Worm (Caenorhabditis elegans) whole organism, mixed stage, embryonic: Measurements from ENCODE around the gene idh-2.

Experiments
- M03D4.4 ChIP-seq: sonication (generic microtip); optimal IDR thresholded peaks from 2 replicates; lab custom pipeline; 2017; ENCODE audit warnings: mild to moderate bottlenecking, missing genetic modification characterization, missing compliant biosample characterization
- bed-3 ChIP-seq: fragments of 200-800 bp; sonication (Bioruptor generic); optimal IDR thresholded peaks from 3 replicates; lab custom pipeline; 2018; ENCODE audit warnings: mild to moderate bottlenecking, missing genetic modification characterization, moderate library complexity, missing compliant biosample characterization
- blmp-1 ChIP-seq: fragments of 150-350 bp; optimal IDR thresholded peaks from 2 replicates; lab custom pipeline; 2014; ENCODE audit warnings: missing biosample characterization, missing genetic modification characterization
- ceh-39 ChIP-seq: fragments of 150-350 bp; optimal IDR thresholded peaks from 2 replicates; lab custom pipeline; 2014; ENCODE audit warnings: missing biosample characterization, missing genetic modification characterization
- ceh-43 ChIP-seq: fragments of 200-800 bp; sonication (Bioruptor generic); optimal IDR thresholded peaks from 2 replicates; lab custom pipeline; 2018; ENCODE audit warnings: mild to moderate bottlenecking, missing genetic modification characterization, moderate library complexity, missing compliant biosample characterization
- ceh-83 ChIP-seq: fragments of 200-800 bp; sonication (Bioruptor generic); optimal IDR thresholded peaks from 2 replicates; lab custom pipeline; 2018; ENCODE audit warnings: mild to moderate bottlenecking, missing genetic modification characterization, missing compliant biosample characterization
- ces-1 ChIP-seq: fragments of 150-350 bp; optimal IDR thresholded peaks from 2 replicates; lab custom pipeline; 2014; ENCODE audit warnings: missing biosample characterization, missing genetic modification reagents, missing genetic modification characterization
- cnd-1 ChIP-seq: fragments of 200-800 bp; sonication (Bioruptor generic); optimal IDR thresholded peaks from 2 replicates; lab custom pipeline; 2018; ENCODE audit warnings: mild to moderate bottlenecking, missing genetic modification characterization, missing compliant biosample characterization
- drap-1 ChIP-seq: fragments of 200-800 bp; sonication (Bioruptor generic); optimal IDR thresholded peaks from 3 replicates; lab custom pipeline; 2018; ENCODE audit warnings: mild to moderate bottlenecking, missing genetic modification characterization, missing compliant biosample characterization
- elt-1 ChIP-seq: sonication (generic microtip); optimal IDR thresholded peaks from 2 replicates; lab custom pipeline; 2017; ENCODE audit warnings: missing genetic modification characterization, mild to moderate bottlenecking, missing compliant biosample characterization, antibody characterized with exemption, moderate library complexity, borderline replicate concordance; ENCODE audit not compliant: insufficient read depth
- elt-3 ChIP-seq: fragments of 150-350 bp; optimal IDR thresholded peaks from 2 replicates; lab custom pipeline; 2014; ENCODE audit warnings: missing biosample characterization, missing genetic modification characterization
- flh-1 ChIP-seq: fragments of 200-800 bp; sonication (Bioruptor generic); optimal IDR thresholded peaks from 2 replicates; lab custom pipeline; 2018; ENCODE audit warnings: mild to moderate bottlenecking, missing genetic modification characterization, moderate library complexity, missing compliant biosample characterization
- ham-2 ChIP-seq: fragments of 200-800 bp; sonication (Bioruptor generic); optimal IDR thresholded peaks from 2 replicates; lab custom pipeline; 2018; ENCODE audit warnings: mild to moderate bottlenecking, missing genetic modification characterization, missing compliant biosample characterization
- hlh-1 ChIP-seq: fragments of 150-350 bp; optimal IDR thresholded peaks from 2 replicates; lab custom pipeline; 2014; ENCODE audit warnings: missing biosample characterization, missing genetic modification reagents, missing genetic modification characterization
- lin-13 ChIP-seq: fragments of 150-350 bp; optimal IDR thresholded peaks from 2 replicates; lab custom pipeline; 2014; ENCODE audit warnings: missing biosample characterization, missing genetic modification characterization
- lin-32 ChIP-seq: fragments of 200-800 bp; sonication (Bioruptor generic); optimal IDR thresholded peaks from 2 replicates; lab custom pipeline; 2018; ENCODE audit warnings: mild to moderate bottlenecking, missing genetic modification characterization, missing compliant biosample characterization
- lsy-2 ChIP-seq: fragments of 150-350 bp; optimal IDR thresholded peaks from 2 replicates; lab custom pipeline; 2014; ENCODE audit warnings: missing biosample characterization, missing genetic modification characterization
- mab-5 ChIP-seq: fragments of 150-350 bp; optimal IDR thresholded peaks from 2 replicates; lab custom pipeline; 2014; ENCODE audit warnings: missing biosample characterization, missing genetic modification characterization
- mep-1 ChIP-seq: fragments of 150-350 bp; optimal IDR thresholded peaks from 2 replicates; lab custom pipeline; 2017; ENCODE audit warnings: missing biosample characterization, missing genetic modification reagents, missing genetic modification characterization, inconsistent platforms
- mls-2 ChIP-seq: sonication (generic microtip); optimal IDR thresholded peaks from 2 replicates; lab custom pipeline; 2016; ENCODE audit warnings: mild to moderate bottlenecking, missing genetic modification characterization, moderate library complexity, missing compliant biosample characterization
- nhr-12 ChIP-seq: fragments of 150-350 bp; optimal IDR thresholded peaks from 2 replicates; lab custom pipeline; 2014; ENCODE audit warnings: missing biosample characterization, missing genetic modification characterization
- nhr-2 ChIP-seq: fragments of 150-350 bp; optimal IDR thresholded peaks from 2 replicates; lab custom pipeline; 2014; ENCODE audit warnings: missing biosample characterization, missing genetic modification characterization
- nhr-237 ChIP-seq: fragments of 150-350 bp; optimal IDR thresholded peaks from 2 replicates; lab custom pipeline; 2014; ENCODE audit warnings: missing biosample characterization, missing genetic modification characterization
- nhr-28 ChIP-seq: fragments of 150-350 bp; optimal IDR thresholded peaks from 2 replicates; lab custom pipeline; 2014; ENCODE audit warnings: missing biosample characterization, missing genetic modification characterization
- nhr-76 ChIP-seq: sonication (generic microtip); optimal IDR thresholded peaks from 2 replicates; lab custom pipeline; 2017; ENCODE audit warnings: missing biosample characterization, missing genetic modification characterization
- pha-4 ChIP-seq: fragments of 150-350 bp; optimal IDR thresholded peaks from 2 replicates; lab custom pipeline; 2018; ENCODE audit warnings: missing biosample characterization, missing genetic modification reagents, missing genetic modification characterization
- sem-2 ChIP-seq: fragments of 200-800 bp; sonication (Bioruptor generic); optimal IDR thresholded peaks from 2 replicates; lab custom pipeline; 2018; ENCODE audit warnings: mild to moderate bottlenecking, missing genetic modification characterization, missing compliant biosample characterization
- snpc-4 ChIP-seq: fragments of 150-350 bp; optimal IDR thresholded peaks from 2 replicates; lab custom pipeline; 2014; ENCODE audit warnings: missing biosample characterization, missing genetic modification characterization
- sptf-1 ChIP-seq: sonication (generic microtip); optimal IDR thresholded peaks from 2 replicates; lab custom pipeline; 2017; ENCODE audit warnings: mild to moderate bottlenecking, missing genetic modification characterization, moderate library complexity, missing compliant biosample characterization
- tbx-8 ChIP-seq: fragments of 200-800 bp; sonication (Bioruptor generic); optimal IDR thresholded peaks from 2 replicates; lab custom pipeline; 2018; ENCODE audit warnings: mild to moderate bottlenecking, missing genetic modification characterization, moderate library complexity, missing compliant biosample characterization
- unc-120 ChIP-seq: sonication (generic microtip); optimal IDR thresholded peaks from 2 replicates; lab custom pipeline; 2017; ENCODE audit warnings: missing genetic modification characterization, missing compliant biosample characterization; ENCODE audit not compliant: poor library complexity, severe bottlenecking
- unc-39 ChIP-seq: fragments of 150-350 bp; optimal IDR thresholded peaks from 2 replicates; lab custom pipeline; 2014; ENCODE audit warnings: missing biosample characterization, missing genetic modification characterization
- unc-62 ChIP-seq: fragments of 150-350 bp; optimal IDR thresholded peaks from 2 replicates; lab custom pipeline; 2014; ENCODE audit warnings: missing biosample characterization, missing genetic modification reagents, missing genetic modification characterization
- zip-8 ChIP-seq: fragments of 150-350 bp; optimal IDR thresholded peaks from 2 replicates; lab custom pipeline; 2014; ENCODE audit warnings: missing biosample characterization, missing genetic modification characterization
- ztf-11 ChIP-seq: fragments of 150-350 bp; optimal IDR thresholded peaks from 2 replicates; lab custom pipeline; 2014; ENCODE audit warnings: missing biosample characterization, missing genetic modification characterization

idh-2 gene

DNA sequence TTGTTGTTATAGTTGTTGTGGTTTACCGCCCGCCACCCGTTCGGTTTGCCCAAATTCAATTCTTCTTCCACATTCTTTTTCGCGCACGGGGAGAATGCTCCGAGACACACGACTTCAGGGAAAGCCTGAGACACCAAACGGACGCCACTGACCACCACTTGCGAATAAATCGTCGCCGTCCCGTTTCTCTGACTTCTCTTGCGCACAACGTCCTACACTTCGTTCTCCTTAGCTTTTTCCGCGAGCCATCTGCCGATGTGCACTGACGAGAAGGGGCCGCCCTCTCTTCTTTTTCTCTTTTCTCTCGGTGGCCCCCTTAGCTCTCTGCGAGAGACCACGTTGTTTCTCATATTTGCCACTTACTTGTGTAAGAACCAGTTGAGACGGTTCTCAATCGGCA lies 41.3 kb downstream of the idh-2 start, which contains the start of gene C03A3.1:
C03A3.1 (plus strand) TSS at position 291 of the 400 bp plus-strand sequence.
- TF ChIP-seq sem-2 (GFP tag; lab: Kevin White, UChicago) = no peak
- TF ChIP-seq bed-3 = no peak
- peak; percentile 47 for TF ChIP-seq drap-1
- no peak for TF ChIP-seq snpc-4 (tag; lab: Kevin White, UChicago)
- no peak for TF ChIP-seq zip-8 (tag; lab: Kevin White, UChicago)
- no peak for TF ChIP-seq elt-3 (tag; lab: Kevin White, UChicago)
- peak; percentile 35 for TF ChIP-seq sptf-1 (tag; lab: Kevin White, UChicago)
- no peak for TF ChIP-seq ztf-11 (tag; lab: Kevin White, UChicago)
- peak; percentile 14 for TF ChIP-seq hlh-1 (tag; lab: Kevin White, UChicago)
- TF ChIP-seq ceh-83 (GFP tag; lab: Kevin White, UChicago) = no peak
- peak; percentile 17 for TF ChIP-seq lin-13 (tag; lab: Kevin White, UChicago)
- no peak for TF ChIP-seq nhr-2 (tag; lab: Kevin White, UChicago)
- peak; percentile 29 for TF ChIP-seq lin-32 (GFP tag; lab: Kevin White, UChicago)
- no peak for TF ChIP-seq nhr-28 (tag; lab: Kevin White, UChicago)
- TF ChIP-seq mls-2 = peak; percentile 51
- no peak for TF ChIP-seq ham-2
- peak; percentile 36 for TF ChIP-seq ces-1 (GFP tag; lab: Kevin White, UChicago)
- TF ChIP-seq unc-39 (tag; lab: Kevin White, UChicago) = no peak
- TF ChIP-seq nhr-237 (tag; lab: Kevin White, UChicago) = no peak
- peak; percentile 61 for TF ChIP-seq cnd-1
- TF ChIP-seq blmp-1 (tag; lab: Kevin White, UChicago) = no peak
- TF ChIP-seq M03D4.4 (tag; lab: Kevin White, UChicago) = no peak
- TF ChIP-seq pha-4 = no peak
- no peak for TF ChIP-seq elt-1 (tag; lab: Kevin White, UChicago)
- TF ChIP-seq lsy-2 (tag; lab: Kevin White, UChicago) = no peak
- no peak for TF ChIP-seq ceh-43 (GFP tag; lab: Kevin White, UChicago)
- no peak for TF ChIP-seq mep-1 (tag; lab: Kevin White, UChicago)
- TF ChIP-seq nhr-76 (tag; lab: Kevin White, UChicago) = no peak
- no peak for TF ChIP-seq unc-62
- no peak for TF ChIP-seq mab-5 (tag; lab: Kevin White, UChicago)
- TF ChIP-seq tbx-8 = no peak
- TF ChIP-seq ceh-39 = no peak
- peak; percentile 40 for TF ChIP-seq unc-120
- no peak for TF ChIP-seq flh-1 (GFP tag; lab: Kevin White, UChicago)
- no peak for TF ChIP-seq nhr-12
- TF ChIP-seq, all 35 proteins: peak for 9

DNA sequence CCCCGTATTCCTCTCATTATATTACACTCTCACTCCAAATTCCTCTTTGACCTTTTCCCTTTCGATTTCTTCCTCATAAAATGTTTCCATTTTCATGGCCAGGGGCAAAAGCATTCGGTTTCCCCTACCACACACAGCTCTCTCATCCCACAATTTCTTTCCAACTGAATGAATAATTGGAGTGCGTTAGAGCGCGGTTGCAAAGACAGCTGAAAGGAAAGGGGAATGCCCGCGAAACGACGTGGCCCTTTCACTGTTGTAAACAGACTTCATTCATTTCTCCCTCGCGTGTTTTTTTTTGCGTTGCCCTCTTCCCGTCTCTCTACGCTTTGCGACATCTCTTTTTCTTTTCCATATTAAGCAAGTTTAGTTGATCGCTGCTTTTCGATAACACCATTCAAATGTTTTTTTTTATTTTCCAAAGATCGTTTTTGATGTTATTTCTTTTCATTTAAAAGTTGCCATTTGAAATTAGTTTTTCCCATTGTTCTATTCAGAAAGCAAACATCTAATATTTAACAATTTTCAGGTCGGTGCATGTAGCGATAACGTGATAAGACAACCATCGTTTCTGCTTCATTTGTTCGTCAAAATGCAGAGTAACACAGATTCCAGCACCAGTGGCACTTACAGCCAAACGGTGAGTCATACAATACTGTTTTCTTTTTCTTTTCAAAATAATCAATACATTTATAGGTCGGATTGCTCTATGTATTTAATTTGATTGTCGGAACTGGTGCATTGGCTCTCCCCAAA lies 46.7 kb downstream of the idh-2 start, which contains the start of gene C03A3.2:
C03A3.2 (plus strand) TSS at position 530 of the 756 bp plus-strand sequence.
- no peak for TF ChIP-seq tbx-8
- TF ChIP-seq nhr-2 (tag; lab: Kevin White, UChicago) = no peak
- no peak for TF ChIP-seq bed-3
- TF ChIP-seq cnd-1 = peak; percentile 24
- peak; percentile 38 for TF ChIP-seq pha-4
- no peak for TF ChIP-seq ceh-39
- TF ChIP-seq drap-1 = peak; percentile 39
- no peak for TF ChIP-seq nhr-76 (tag; lab: Kevin White, UChicago)
- TF ChIP-seq ztf-11 (tag; lab: Kevin White, UChicago) = peak; percentile 27
- TF ChIP-seq nhr-237 (tag; lab: Kevin White, UChicago) = no peak
- no peak for TF ChIP-seq zip-8 (tag; lab: Kevin White, UChicago)
- TF ChIP-seq ces-1 (GFP tag; lab: Kevin White, UChicago) = peak; percentile 88
- no peak for TF ChIP-seq mab-5 (tag; lab: Kevin White, UChicago)
- peak; percentile 1 for TF ChIP-seq ceh-43 (GFP tag; lab: Kevin White, UChicago)
- TF ChIP-seq blmp-1 (tag; lab: Kevin White, UChicago) = peak; percentile 49
- peak; percentile 32 for TF ChIP-seq lsy-2 (tag; lab: Kevin White, UChicago)
- TF ChIP-seq nhr-12 = no peak
- TF ChIP-seq mls-2 = peak; percentile 35
- TF ChIP-seq mep-1 (tag; lab: Kevin White, UChicago) = peak; percentile 84
- TF ChIP-seq sptf-1 (tag; lab: Kevin White, UChicago) = peak; percentile 50
- no peak for TF ChIP-seq hlh-1 (tag; lab: Kevin White, UChicago)
- TF ChIP-seq unc-120 = peak; percentile 43

DNA sequence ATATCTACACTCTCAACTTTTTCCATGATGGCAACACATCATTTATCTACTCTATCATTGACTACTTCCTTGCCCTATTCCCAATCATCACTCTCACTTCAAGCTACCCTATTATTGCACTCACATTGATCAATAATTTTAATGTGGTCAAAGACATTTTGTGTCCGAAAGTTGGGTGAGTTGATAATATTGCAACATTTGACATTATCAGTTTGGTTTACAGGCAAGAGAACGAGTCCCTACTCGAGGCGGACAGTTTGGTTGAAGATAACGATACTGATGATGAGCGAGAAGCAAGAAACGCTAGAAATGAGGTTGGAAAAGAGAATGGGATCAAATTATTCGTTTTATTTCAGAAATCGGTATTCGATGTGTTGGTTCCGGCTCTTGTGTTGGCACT lies 48.9 kb downstream of the idh-2 start:
- no peak for TF ChIP-seq sem-2 (GFP tag; lab: Kevin White, UChicago)
- TF ChIP-seq, all 35 proteins: peak for 0
